Worm (Caenorhabditis elegans): ENCODE measurements around the gene srsx-35.

- TF ChIP-seq nhr-11 (tag; optimal IDR thresholded peaks at IDR 0.05) (no peak), elt-3 (tag; optimal IDR thresholded peaks at IDR 0.05) (no peak), nhr-43 (tag; optimal IDR thresholded peaks at IDR 0.05; ENCODE audit: poor library complexity, severe bottlenecking) (no peak), nhr-237 (tag; optimal IDR thresholded peaks at IDR 0.05) (no peak), ceh-9 (tag; optimal IDR thresholded peaks at IDR 0.05) (no peak), unc-62 (GFP tag; optimal IDR thresholded peaks at IDR 0.05) (no peak), ztf-11 (tag; optimal IDR thresholded peaks at IDR 0.05) (no peak), mdl-1 (tag; optimal IDR thresholded peaks at IDR 0.05) (no peak), jun-1 (tag; optimal IDR thresholded peaks at IDR 0.05) (no peak)
Observed at ce11 chrV:20716830-20717441, 35.7 kb downstream of the srsx-35 start.

Data from whole organism, L3 larva.